Worm (Caenorhabditis elegans) whole organism, mixed stage, embryonic: Measurements from ENCODE around the gene C09G9.1.

Source experiments
- M03D4.4 ChIP-seq: sonication (generic microtip); optimal IDR thresholded peaks from 2 replicates; lab custom pipeline; 2017; ENCODE audit warnings: mild to moderate bottlenecking, missing genetic modification characterization, missing compliant biosample characterization
- bed-3 ChIP-seq: fragments of 200-800 bp; sonication (Bioruptor generic); optimal IDR thresholded peaks from 3 replicates; lab custom pipeline; 2018; ENCODE audit warnings: mild to moderate bottlenecking, missing genetic modification characterization, moderate library complexity, missing compliant biosample characterization
- blmp-1 ChIP-seq: fragments of 150-350 bp; optimal IDR thresholded peaks from 2 replicates; lab custom pipeline; 2014; ENCODE audit warnings: missing biosample characterization, missing genetic modification characterization
- ceh-39 ChIP-seq: fragments of 150-350 bp; optimal IDR thresholded peaks from 2 replicates; lab custom pipeline; 2014; ENCODE audit warnings: missing biosample characterization, missing genetic modification characterization
- ceh-43 ChIP-seq: fragments of 200-800 bp; sonication (Bioruptor generic); optimal IDR thresholded peaks from 2 replicates; lab custom pipeline; 2018; ENCODE audit warnings: mild to moderate bottlenecking, missing genetic modification characterization, moderate library complexity, missing compliant biosample characterization
- ceh-83 ChIP-seq: fragments of 200-800 bp; sonication (Bioruptor generic); optimal IDR thresholded peaks from 2 replicates; lab custom pipeline; 2018; ENCODE audit warnings: mild to moderate bottlenecking, missing genetic modification characterization, missing compliant biosample characterization
- ces-1 ChIP-seq: fragments of 150-350 bp; optimal IDR thresholded peaks from 2 replicates; lab custom pipeline; 2014; ENCODE audit warnings: missing biosample characterization, missing genetic modification reagents, missing genetic modification characterization
- cnd-1 ChIP-seq: fragments of 200-800 bp; sonication (Bioruptor generic); optimal IDR thresholded peaks from 2 replicates; lab custom pipeline; 2018; ENCODE audit warnings: mild to moderate bottlenecking, missing genetic modification characterization, missing compliant biosample characterization
- drap-1 ChIP-seq: fragments of 200-800 bp; sonication (Bioruptor generic); optimal IDR thresholded peaks from 3 replicates; lab custom pipeline; 2018; ENCODE audit warnings: mild to moderate bottlenecking, missing genetic modification characterization, missing compliant biosample characterization
- elt-1 ChIP-seq: sonication (generic microtip); optimal IDR thresholded peaks from 2 replicates; lab custom pipeline; 2017; ENCODE audit warnings: missing genetic modification characterization, mild to moderate bottlenecking, missing compliant biosample characterization, antibody characterized with exemption, moderate library complexity, borderline replicate concordance; ENCODE audit not compliant: insufficient read depth
- elt-3 ChIP-seq: fragments of 150-350 bp; optimal IDR thresholded peaks from 2 replicates; lab custom pipeline; 2014; ENCODE audit warnings: missing biosample characterization, missing genetic modification characterization
- flh-1 ChIP-seq: fragments of 200-800 bp; sonication (Bioruptor generic); optimal IDR thresholded peaks from 2 replicates; lab custom pipeline; 2018; ENCODE audit warnings: mild to moderate bottlenecking, missing genetic modification characterization, moderate library complexity, missing compliant biosample characterization
- ham-2 ChIP-seq: fragments of 200-800 bp; sonication (Bioruptor generic); optimal IDR thresholded peaks from 2 replicates; lab custom pipeline; 2018; ENCODE audit warnings: mild to moderate bottlenecking, missing genetic modification characterization, missing compliant biosample characterization
- hlh-1 ChIP-seq: fragments of 150-350 bp; optimal IDR thresholded peaks from 2 replicates; lab custom pipeline; 2014; ENCODE audit warnings: missing biosample characterization, missing genetic modification reagents, missing genetic modification characterization
- lin-13 ChIP-seq: fragments of 150-350 bp; optimal IDR thresholded peaks from 2 replicates; lab custom pipeline; 2014; ENCODE audit warnings: missing biosample characterization, missing genetic modification characterization
- lin-32 ChIP-seq: fragments of 200-800 bp; sonication (Bioruptor generic); optimal IDR thresholded peaks from 2 replicates; lab custom pipeline; 2018; ENCODE audit warnings: mild to moderate bottlenecking, missing genetic modification characterization, missing compliant biosample characterization
- mab-5 ChIP-seq: fragments of 150-350 bp; optimal IDR thresholded peaks from 2 replicates; lab custom pipeline; 2014; ENCODE audit warnings: missing biosample characterization, missing genetic modification characterization
- mls-2 ChIP-seq: sonication (generic microtip); optimal IDR thresholded peaks from 2 replicates; lab custom pipeline; 2016; ENCODE audit warnings: mild to moderate bottlenecking, missing genetic modification characterization, moderate library complexity, missing compliant biosample characterization
- nhr-237 ChIP-seq: fragments of 150-350 bp; optimal IDR thresholded peaks from 2 replicates; lab custom pipeline; 2014; ENCODE audit warnings: missing biosample characterization, missing genetic modification characterization
- nhr-76 ChIP-seq: sonication (generic microtip); optimal IDR thresholded peaks from 2 replicates; lab custom pipeline; 2017; ENCODE audit warnings: missing biosample characterization, missing genetic modification characterization
- pha-4 ChIP-seq: fragments of 150-350 bp; optimal IDR thresholded peaks from 2 replicates; lab custom pipeline; 2018; ENCODE audit warnings: missing biosample characterization, missing genetic modification reagents, missing genetic modification characterization
- sem-2 ChIP-seq: fragments of 200-800 bp; sonication (Bioruptor generic); optimal IDR thresholded peaks from 2 replicates; lab custom pipeline; 2018; ENCODE audit warnings: mild to moderate bottlenecking, missing genetic modification characterization, missing compliant biosample characterization
- sptf-1 ChIP-seq: sonication (generic microtip); optimal IDR thresholded peaks from 2 replicates; lab custom pipeline; 2017; ENCODE audit warnings: mild to moderate bottlenecking, missing genetic modification characterization, moderate library complexity, missing compliant biosample characterization
- unc-120 ChIP-seq: sonication (generic microtip); optimal IDR thresholded peaks from 2 replicates; lab custom pipeline; 2017; ENCODE audit warnings: missing genetic modification characterization, missing compliant biosample characterization; ENCODE audit not compliant: poor library complexity, severe bottlenecking
- unc-39 ChIP-seq: fragments of 150-350 bp; optimal IDR thresholded peaks from 2 replicates; lab custom pipeline; 2014; ENCODE audit warnings: missing biosample characterization, missing genetic modification characterization
- unc-62 ChIP-seq: fragments of 150-350 bp; optimal IDR thresholded peaks from 2 replicates; lab custom pipeline; 2014; ENCODE audit warnings: missing biosample characterization, missing genetic modification reagents, missing genetic modification characterization
- ztf-11 ChIP-seq: fragments of 150-350 bp; optimal IDR thresholded peaks from 2 replicates; lab custom pipeline; 2014; ENCODE audit warnings: missing biosample characterization, missing genetic modification characterization

C09G9.1 gene

ce11 chrIV:8816617-8817016 lies 48.7 kb downstream of the C09G9.1 start:
- TF ChIP-seq mab-5 (no peak), ztf-11 (tag; lab: Kevin White, UChicago) (no peak), sem-2 (no peak), sptf-1 (tag; lab: Kevin White, UChicago) (no peak), flh-1 (no peak), ceh-39 (tag; lab: Kevin White, UChicago) (no peak), ceh-83 (GFP tag; lab: Kevin White, UChicago) (no peak), ham-2 (no peak), unc-39 (tag; lab: Kevin White, UChicago) (no peak)

ce11 chrIV:8816029-8816428 lies 49.3 kb downstream of the C09G9.1 start, which contains the start of gene grsp-2:
TSS of gene grsp-2 (plus strand) at chrIV:8816329.
- no peak for TF ChIP-seq cnd-1 (tag; lab: Kevin White, UChicago)
- no peak for TF ChIP-seq ceh-43 (GFP tag; lab: Kevin White, UChicago)
- no peak for TF ChIP-seq ces-1 (GFP tag; lab: Kevin White, UChicago)

DNA sequence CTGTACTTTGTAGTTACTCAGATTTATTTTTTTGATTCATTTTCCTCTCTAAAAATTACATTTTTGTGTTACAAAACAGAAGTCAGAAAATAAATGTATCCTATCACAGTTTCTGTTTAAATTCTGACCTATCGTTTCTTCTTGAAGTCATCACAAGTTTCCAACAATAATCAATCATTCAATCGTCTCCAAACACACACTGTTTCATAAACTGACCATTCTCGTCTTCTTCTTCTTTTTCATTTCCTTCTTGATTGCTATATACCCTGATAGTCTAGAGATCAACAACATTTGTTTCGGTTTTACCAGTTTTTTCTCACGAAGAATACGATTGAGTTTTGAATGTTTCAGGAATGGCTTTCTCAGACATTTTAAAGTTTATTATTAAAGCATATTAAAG lies 50.1 kb downstream of the C09G9.1 start:
- TF ChIP-seq ham-2 (no peak), hlh-1 (tag; lab: Kevin White, UChicago) (no peak), sem-2 (no peak), pha-4 (tag; lab: Kevin White, UChicago) (no peak), flh-1 (no peak), nhr-76 (tag; lab: Kevin White, UChicago) (no peak), ztf-11 (tag; lab: Kevin White, UChicago) (no peak), blmp-1 (no peak), ceh-83 (GFP tag; lab: Kevin White, UChicago) (no peak), drap-1 (GFP tag; lab: Kevin White, UChicago) (no peak), elt-3 (tag; lab: Kevin White, UChicago) (no peak), elt-1 (tag; lab: Kevin White, UChicago) (no peak), ces-1 (GFP tag; lab: Kevin White, UChicago) (no peak), mab-5 (no peak), unc-120 (tag; lab: Kevin White, UChicago) (no peak), ceh-43 (GFP tag; lab: Kevin White, UChicago) (no peak), M03D4.4 (tag; lab: Kevin White, UChicago) (no peak), ceh-39 (tag; lab: Kevin White, UChicago) (no peak), lin-13 (tag; lab: Kevin White, UChicago) (no peak)
- TF ChIP-seq, all 35 proteins: peak for 0

ce11 chrIV:8813614-8814013 lies 51.7 kb downstream of the C09G9.1 start, which contains the start of gene exc-5:
TSS of gene exc-5 (minus strand) at chrIV:8813670.
- TF ChIP-seq ceh-43 (GFP tag; lab: Kevin White, UChicago): no peak
- no peak for TF ChIP-seq flh-1
- no peak for TF ChIP-seq ztf-11 (tag; lab: Kevin White, UChicago)
- TF ChIP-seq unc-120 (tag; lab: Kevin White, UChicago): peak; percentile 59
- no peak for TF ChIP-seq lin-32 (GFP tag; lab: Kevin White, UChicago)
- TF ChIP-seq ces-1 (GFP tag; lab: Kevin White, UChicago): no peak
- no peak for TF ChIP-seq nhr-237 (tag; lab: Kevin White, UChicago)
- TF ChIP-seq unc-62 (GFP tag; lab: Kevin White, UChicago): peak; percentile 11
- no peak for TF ChIP-seq mls-2
- TF ChIP-seq bed-3 (GFP tag; lab: Kevin White, UChicago): no peak
- no peak for TF ChIP-seq unc-39 (tag; lab: Kevin White, UChicago)
- peak; percentile 87 for TF ChIP-seq hlh-1 (tag; lab: Kevin White, UChicago)
- TF ChIP-seq, all 35 proteins: peak for 3
